Worm (Caenorhabditis elegans): ENCODE data around the gene fat-3.
"Not testable (repeated sequence)": the region's sequence is repeated elsewhere in the genome, so short reads cannot be mapped to it uniquely, and the experiment has no call there.

fat-3 gene

ce11 chrIV:9769746-9770145 is 33.1 kb upstream of the fat-3 start, which contains the start of gene msp-78:
TSS of gene msp-78 (plus strand) at chrIV:9770046.
- TF ChIP-seq sptf-1 (tag; optimal IDR thresholded peaks at IDR 0.05); fkh-8 (tag; optimal IDR thresholded peaks at IDR 0.05); mab-9 (GFP tag; IDR thresholded peaks at IDR 0.05): not testable (repeated sequence)

ce11 chrIV:9770798-9771197 is 32.0 kb upstream of the fat-3 start:
- TF ChIP-seq C04F5.9 (tag; optimal IDR thresholded peaks at IDR 0.05) (no peak), unc-86 (tag; optimal IDR thresholded peaks at IDR 0.05) (peak; percentile 5), ztf-11 (tag; optimal IDR thresholded peaks at IDR 0.05) (peak in 1 of 2 experiments; percentile 67)

- TF ChIP-seq ztf-11 (tag; optimal IDR thresholded peaks at IDR 0.05) (peak in 1 of 2 experiments; percentile 55), unc-130 (tag; optimal IDR thresholded peaks at IDR 0.05) (no peak)
These were observed 30.6 kb upstream of the fat-3 start, which contains the start of gene cav-1 for ce11 chrIV:9772096-9772720. TSS of gene cav-1 (plus strand) at chrIV:9772510.

ce11 chrIV:9773441-9773840 is 29.4 kb upstream of the fat-3 start:
- no peak for TF ChIP-seq ztf-4 (tag; optimal IDR thresholded peaks at IDR 0.05)
- TF ChIP-seq elt-2 (tag; optimal IDR thresholded peaks at IDR 0.05) = no peak
- TF ChIP-seq tbx-2 (tag; optimal IDR thresholded peaks at IDR 0.05) = no peak
- TF ChIP-seq nhr-28 (tag; optimal IDR thresholded peaks at IDR 0.05) = no peak
- no peak for TF ChIP-seq nhr-47 (tag; optimal IDR thresholded peaks at IDR 0.05)
- no peak for TF ChIP-seq ama-1 (optimal IDR thresholded peaks at IDR 0.05)

- TF ChIP-seq sptf-1 (tag; optimal IDR thresholded peaks at IDR 0.05) (no peak), efl-3 (GFP tag; optimal IDR thresholded peaks at IDR 0.05) (no peak), C04F5.9 (tag; optimal IDR thresholded peaks at IDR 0.05) (no peak), zip-4 (GFP tag; optimal IDR thresholded peaks at IDR 0.05) (no peak), irx-1 (tag; optimal IDR thresholded peaks at IDR 0.05) (peak; percentile 51), hlh-4 (tag; optimal IDR thresholded peaks at IDR 0.05) (no peak), sup-37 (GFP tag; optimal IDR thresholded peaks at IDR 0.05) (no peak), aha-1 (tag; optimal IDR thresholded peaks at IDR 0.05) (no peak), egl-27 (tag; optimal IDR thresholded peaks at IDR 0.05) (no peak), nhr-85 (tag) (peak; percentile 79), aly-2 (tag; optimal IDR thresholded peaks at IDR 0.05) (no peak), nhr-71 (tag; optimal IDR thresholded peaks at IDR 0.05) (peak; percentile 65), fos-1 (tag; optimal IDR thresholded peaks at IDR 0.05) (peak; percentile 30), Y116A8C.19 (tag; optimal IDR thresholded peaks at IDR 0.05; ENCODE audit: borderline replicate concordance) (no peak), lir-3 (tag; optimal IDR thresholded peaks at IDR 0.05; ENCODE audit: poor library complexity) (peak; percentile 83), tbx-2 (tag; optimal IDR thresholded peaks at IDR 0.05) (peak; percentile 54), elt-2 (tag; optimal IDR thresholded peaks at IDR 0.05) (no peak), lin-14 (GFP tag; optimal IDR thresholded peaks at IDR 0.05) (peak; percentile 56), vab-15 (tag; optimal IDR thresholded peaks at IDR 0.05) (no peak), lin-39 (tag; optimal IDR thresholded peaks at IDR 0.05) (no peak), skn-1 (tag; optimal IDR thresholded peaks at IDR 0.05) (peak; percentile 72), nhr-11 (tag; optimal IDR thresholded peaks at IDR 0.05) (no peak), nhr-84 (tag; optimal IDR thresholded peaks at IDR 0.05) (no peak), lin-15B (tag; optimal IDR thresholded peaks at IDR 0.05) (peak; percentile 51), unc-62 (GFP tag; optimal IDR thresholded peaks at IDR 0.05) (no peak), elt-3 (tag; optimal IDR thresholded peaks at IDR 0.05) (peak in 2 of 6 experiments; percentile 32 to 33), mab-9 (GFP tag; IDR thresholded peaks at IDR 0.05) (no peak), nhr-12 (tag; optimal IDR thresholded peaks at IDR 0.05) (no peak), tlp-1 (tag; optimal IDR thresholded peaks at IDR 0.05) (no peak), hlh-17 (GFP tag; optimal IDR thresholded peaks at IDR 0.05; ENCODE audit: borderline replicate concordance) (no peak), blmp-1 (tag; optimal IDR thresholded peaks at IDR 0.05) (peak; percentile 67), ceh-90 (tag; optimal IDR thresholded peaks at IDR 0.05) (peak; percentile 80), lin-35 (GFP tag; optimal IDR thresholded peaks at IDR 0.05) (peak; percentile 93 to 96), unc-86 (tag; optimal IDR thresholded peaks at IDR 0.05) (no peak), ama-1 (optimal IDR thresholded peaks at IDR 0.05) (no peak), nhr-77 (tag; optimal IDR thresholded peaks at IDR 0.05) (no peak), ceh-8 (GFP tag; optimal IDR thresholded peaks at IDR 0.05) (no peak)
These were observed 25.3 kb upstream of the fat-3 start, which contains the start of gene sna-2 for ce11 chrIV:9777535-9777934. TSS of gene sna-2 (minus strand) at chrIV:9777634.
